Worm (Caenorhabditis elegans) whole organism, L4 larva: ENCODE measurements around the gene spe-43.
A peak's percentile ranks its signal among the peaks of the same experiment; 100 is the strongest.

ENCODE experiments used
- F37D6.2 ChIP-seq: sonication (generic microtip); optimal IDR thresholded peaks from 2 replicates; lab custom pipeline; 2016; ENCODE audit warnings: mild to moderate bottlenecking, missing genetic modification characterization, missing compliant biosample characterization
- Y105C5A.15 ChIP-seq: fragments of 200-800 bp; sonication (Bioruptor generic); IDR thresholded peaks from 2 replicates; pipeline ENCODE4 v1.3.6; 2022; ENCODE audit warnings: missing genetic modification characterization, missing compliant biosample characterization
- aha-1 ChIP-seq: fragments of 150-350 bp; peaks from one replicate; lab custom pipeline; 2014; ENCODE audit warnings: missing biosample characterization, missing genetic modification characterization
- ces-1 ChIP-seq: fragments of 150-350 bp; sonication (generic microtip); optimal IDR thresholded peaks from 4 replicates; lab custom pipeline; 2014; ENCODE audit warnings: missing biosample characterization, missing genetic modification reagents, missing genetic modification characterization
- cey-2 ChIP-seq: sonication (generic microtip); optimal IDR thresholded peaks from 3 replicates; lab custom pipeline; 2017; ENCODE audit warnings: missing genetic modification characterization, mild to moderate bottlenecking, missing compliant biosample characterization, antibody characterized with exemption, borderline replicate concordance; ENCODE audit not compliant: insufficient read depth
- ctbp-1 ChIP-seq: fragments of 200-800 bp; sonication (Bioruptor generic); IDR thresholded peaks from 2 replicates; pipeline ENCODE4 v1.3.6; 2022; ENCODE audit warnings: missing genetic modification reagents, missing genetic modification characterization, missing compliant biosample characterization
- daf-12 ChIP-seq: fragments of 150-350 bp; optimal IDR thresholded peaks from 2 replicates; lab custom pipeline; 2014; ENCODE audit warnings: missing biosample characterization, missing genetic modification reagents, missing genetic modification characterization
- dmd-6 ChIP-seq: fragments of 200-800 bp; sonication (Bioruptor generic); IDR thresholded peaks from 2 replicates; pipeline ENCODE4 v1.3.6; 2022; ENCODE audit warnings: missing genetic modification reagents, missing genetic modification characterization, missing compliant biosample characterization
- dmd-8 ChIP-seq: fragments of 200-800 bp; sonication (Bioruptor generic); IDR thresholded peaks from 2 replicates; pipeline ENCODE4 v1.3.6; 2022; ENCODE audit warnings: missing genetic modification characterization, missing compliant biosample characterization
- dpl-1 ChIP-seq: fragments of 150-350 bp; optimal IDR thresholded peaks from 2 replicates; lab custom pipeline; 2014; ENCODE audit warnings: missing biosample characterization, missing genetic modification reagents, missing genetic modification characterization
- duxl-1 ChIP-seq: sonication (generic microtip); optimal IDR thresholded peaks from 2 replicates; lab custom pipeline; 2016; ENCODE audit warnings: mild to moderate bottlenecking, missing genetic modification characterization, moderate library complexity, missing compliant biosample characterization; ENCODE audit not compliant: poor library complexity
- egl-43 ChIP-seq: fragments of 200-800 bp; sonication (Bioruptor generic); IDR thresholded peaks from 2 replicates; pipeline ENCODE4 v1.3.6; 2022; ENCODE audit warnings: missing genetic modification reagents, missing genetic modification characterization, missing compliant biosample characterization
- gei-8 ChIP-seq: fragments of 200-800 bp; sonication (Bioruptor generic); optimal IDR thresholded peaks from 2 replicates; lab custom pipeline; 2018; ENCODE audit warnings: mild to moderate bottlenecking, missing genetic modification characterization, missing compliant biosample characterization
- hif-1 ChIP-seq, 2 experiments: sonication (generic microtip); optimal IDR thresholded peaks; 2 replicates each; lab custom pipeline; 2016 to 2017; ENCODE audit warnings: missing compliant biosample characterization in 2 of 2, missing genetic modification characterization in 2 of 2, missing genetic modification reagents in 2 of 2, missing genotype in 2 of 2, mild to moderate bottlenecking in 1 of 2
- hlh-30 ChIP-seq: sonication (generic microtip); optimal IDR thresholded peaks from 2 replicates; lab custom pipeline; 2017; ENCODE audit warnings: antibody characterized with exemption, mild to moderate bottlenecking, missing genetic modification characterization, missing compliant biosample characterization; ENCODE audit not compliant: insufficient read depth
- hmg-1.1 ChIP-seq: fragments of 200-800 bp; sonication (Bioruptor generic); IDR thresholded peaks from 2 replicates; pipeline ENCODE4 v1.3.6; 2022; ENCODE audit warnings: missing genetic modification reagents, missing genetic modification characterization, missing compliant biosample characterization
- lin-13 ChIP-seq: fragments of 150-350 bp; optimal IDR thresholded peaks from 2 replicates; lab custom pipeline; 2014; ENCODE audit warnings: missing biosample characterization, missing genetic modification reagents, missing genetic modification characterization
- lin-38 ChIP-seq: fragments of 200-800 bp; sonication (Bioruptor generic); IDR thresholded peaks from 2 replicates; pipeline ENCODE4 v1.3.6; 2022; ENCODE audit warnings: missing genetic modification reagents, missing genetic modification characterization, missing compliant biosample characterization
- lir-3 ChIP-seq: sonication (generic microtip); optimal IDR thresholded peaks from 2 replicates; lab custom pipeline; 2016; ENCODE audit warnings: mild to moderate bottlenecking, missing genetic modification characterization, missing compliant biosample characterization
- lsy-2 ChIP-seq, 2 experiments: fragments of 150-350 bp in 1 of 2; sonication (generic microtip) in 1 of 2; optimal IDR thresholded peaks; 2 replicates each; lab custom pipeline; 2014 to 2017; ENCODE audit warnings: missing biosample characterization in 2 of 2, missing genetic modification characterization in 2 of 2
- mep-1 ChIP-seq: fragments of 150-350 bp; sonication (generic microtip); optimal IDR thresholded peaks from 3 replicates; lab custom pipeline; 2014; ENCODE audit warnings: missing biosample characterization, missing genetic modification characterization
- nhr-10 ChIP-seq: fragments of 150-350 bp; optimal IDR thresholded peaks from 2 replicates; lab custom pipeline; 2014; ENCODE audit warnings: missing biosample characterization, missing genetic modification characterization
- nhr-111 ChIP-seq: fragments of 200-800 bp; sonication (Bioruptor generic); optimal IDR thresholded peaks from 2 replicates; lab custom pipeline; 2018; ENCODE audit warnings: mild to moderate bottlenecking, missing genetic modification characterization, missing compliant biosample characterization
- nhr-48 ChIP-seq: sonication (generic microtip); optimal IDR thresholded peaks from 2 replicates; lab custom pipeline; 2016; ENCODE audit warnings: mild to moderate bottlenecking, missing genetic modification characterization, missing compliant biosample characterization
- nhr-6 ChIP-seq: fragments of 150-350 bp; optimal IDR thresholded peaks from 2 replicates; lab custom pipeline; 2014; ENCODE audit warnings: missing biosample characterization, missing genetic modification characterization
- php-3 ChIP-seq: fragments of 200-800 bp; sonication (Bioruptor generic); IDR thresholded peaks from 2 replicates; pipeline ENCODE4 v1.3.6; 2022; ENCODE audit warnings: missing genetic modification reagents, missing genetic modification characterization, missing compliant biosample characterization
- snpc-1.2 ChIP-seq: fragments of 200-800 bp; sonication (Bioruptor generic); IDR thresholded peaks from 2 replicates; pipeline ENCODE4 v1.3.6; 2022; ENCODE audit warnings: missing genetic modification reagents, missing genetic modification characterization, missing compliant biosample characterization
- tag-97 ChIP-seq: fragments of 200-800 bp; sonication (Bioruptor generic); IDR thresholded peaks from 2 replicates; pipeline ENCODE4 v1.3.6; 2022; ENCODE audit warnings: missing genetic modification characterization, missing compliant biosample characterization
- unc-39 ChIP-seq: sonication (generic microtip); optimal IDR thresholded peaks from 2 replicates; lab custom pipeline; 2017; ENCODE audit warnings: missing biosample characterization, missing genetic modification characterization
- unc-62 ChIP-seq, 3 experiments: fragments of 150-350 bp in 1 of 3; sonication (generic microtip); optimal IDR thresholded peaks in 2 of 3; peaks in 1 of 3; 1 replicate in 1 of 3; 2 replicates in 2 of 3; lab custom pipeline; 2014 to 2017; ENCODE audit warnings: missing biosample characterization in 3 of 3, missing genetic modification characterization in 3 of 3, missing genetic modification reagents in 3 of 3, missing genotype in 1 of 3
- zag-1 ChIP-seq: fragments of 150-350 bp; optimal IDR thresholded peaks from 2 replicates; lab custom pipeline; 2014; ENCODE audit warnings: missing biosample characterization, missing genetic modification characterization
- zip-11 ChIP-seq: fragments of 200-800 bp; sonication (Bioruptor generic); IDR thresholded peaks from 2 replicates; pipeline ENCODE4 v1.3.6; 2022; ENCODE audit warnings: missing genetic modification characterization, missing compliant biosample characterization
- ztf-11 ChIP-seq: fragments of 150-350 bp; optimal IDR thresholded peaks from 2 replicates; lab custom pipeline; 2014; ENCODE audit warnings: missing biosample characterization, missing genetic modification characterization

spe-43 gene

DNA sequence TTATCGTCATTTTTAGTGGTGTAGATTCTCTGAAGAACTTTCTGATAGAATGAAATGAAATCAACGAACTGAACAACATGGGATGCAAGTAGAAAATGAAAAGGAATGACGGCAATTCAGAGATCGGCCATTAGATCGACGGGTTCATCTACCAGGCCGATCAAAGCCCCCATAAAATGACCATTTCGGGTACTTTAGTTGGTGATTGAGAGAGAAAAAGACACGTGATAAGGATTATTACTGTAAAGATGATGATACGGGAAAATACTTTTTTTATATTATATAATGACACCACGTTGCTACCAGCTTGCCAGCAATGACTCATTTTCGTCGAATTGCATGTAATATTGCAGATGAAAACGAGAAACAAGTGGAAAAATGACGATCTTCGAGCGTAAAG, 32.4 kb downstream of the spe-43 start, which contains the start of gene best-1 (continued):
- TF ChIP-seq ztf-11 (tag; lab: Kevin White, UChicago): no peak
- 0 out of 2 replicates have a peak, but pooled peaks have one; percentile 17 for TF ChIP-seq dmd-6 (GFP tag; lab: Robert Waterston, UW)
- TF ChIP-seq mep-1 (tag; lab: Kevin White, UChicago): no peak
- TF ChIP-seq snpc-1.2 (GFP tag; lab: Robert Waterston, UW): no peak
- TF ChIP-seq dmd-8 (GFP tag; lab: Robert Waterston, UW): no peak
- no peak for TF ChIP-seq nhr-10 (tag; lab: Kevin White, UChicago)
- TF ChIP-seq duxl-1 (tag; lab: Kevin White, UChicago): no peak
- TF ChIP-seq lir-3 (tag; lab: Kevin White, UChicago): no peak
- TF ChIP-seq zip-11 (GFP tag; lab: Robert Waterston, UW): no peak
- TF ChIP-seq zag-1: no peak
- TF ChIP-seq dpl-1 (GFP tag; lab: Kevin White, UChicago): no peak

DNA sequence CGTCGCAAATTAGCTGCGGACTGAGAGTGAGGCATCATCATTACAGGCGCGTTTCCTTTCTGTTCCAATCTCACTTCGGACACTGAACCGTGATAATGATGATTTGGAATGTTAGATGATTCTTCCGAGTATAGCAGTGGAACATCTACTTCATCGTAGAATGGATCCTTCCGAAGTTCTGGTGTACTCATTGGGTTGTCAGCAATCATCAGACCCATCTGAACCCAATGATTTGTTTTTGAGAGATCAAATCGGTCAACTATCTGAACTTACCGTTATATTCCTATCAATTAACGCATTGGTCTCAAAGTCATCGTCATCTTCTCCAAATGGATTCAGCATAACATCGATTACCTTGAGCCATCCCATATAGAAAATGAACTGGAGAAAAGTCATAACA, 33.7 kb downstream of the spe-43 start:
- TF ChIP-seq mep-1 (tag; lab: Kevin White, UChicago) (no peak), egl-43 (GFP tag; lab: Robert Waterston, UW) (no peak), gei-8 (no peak), hlh-30 (tag; lab: Kevin White, UChicago) (no peak), nhr-48 (tag; lab: Kevin White, UChicago) (no peak), tag-97 (GFP tag; lab: Robert Waterston, UW) (no peak), unc-62 (GFP tag; optimal IDR thresholded peaks at IDR 0.05 in 1 of 2; lab: Kevin White, UChicago) (peak in 1 of 2 experiments; percentile 94), unc-62 (tag; optimal IDR thresholded peaks at IDR 0.05; lab: Kevin White, UChicago) (no peak), F37D6.2 (tag; lab: Kevin White, UChicago) (no peak), lin-13 (GFP tag; lab: Kevin White, UChicago) (no peak)
- TF ChIP-seq, all 104 proteins: peak for 1

DNA sequence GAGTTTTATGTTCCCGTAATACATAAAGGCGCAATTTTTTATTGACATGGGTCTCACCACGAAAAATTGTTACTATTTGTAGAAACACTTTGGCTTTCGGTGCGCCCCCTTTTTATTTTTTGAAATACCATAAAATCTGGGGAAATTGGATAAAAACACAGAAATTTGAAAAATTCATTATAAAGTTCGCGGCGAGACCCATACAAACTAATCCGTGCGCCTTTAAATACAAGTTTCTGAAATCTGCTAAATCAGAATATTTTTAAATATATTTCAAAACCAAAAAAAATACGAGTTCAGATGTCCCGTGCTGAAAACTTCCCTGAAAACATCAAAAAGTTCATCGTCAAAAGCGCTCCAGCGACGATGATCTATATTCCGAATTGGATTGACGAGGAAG, 34.8 kb downstream of the spe-43 start, which contains the start of gene B0564.2:
Gene B0564.2 (plus strand): TSS at position 301 of the 400 bp plus-strand sequence.
- TF ChIP-seq lin-38 (GFP tag; lab: Robert Waterston, UW) (no peak), tag-97 (GFP tag; lab: Robert Waterston, UW) (no peak), daf-12 (tag; lab: Kevin White, UChicago) (no peak), lsy-2 (tag; optimal IDR thresholded peaks at IDR 0.05; lab: Kevin White, UChicago) (no peak), nhr-6 (no peak), ctbp-1 (no peak), aha-1 (tag; lab: Kevin White, UChicago) (no peak), ces-1 (no peak), unc-39 (no peak), cey-2 (no peak)

- TF ChIP-seq php-3 (no peak), ztf-11 (tag; lab: Kevin White, UChicago) (no peak), daf-12 (tag; lab: Kevin White, UChicago) (no peak), nhr-111 (GFP tag; lab: Kevin White, UChicago) (no peak), lin-38 (GFP tag; lab: Robert Waterston, UW) (no peak), hmg-1.1 (GFP tag; lab: Robert Waterston, UW) (no peak), F37D6.2 (tag; lab: Kevin White, UChicago) (no peak)
These were observed 37.3 kb downstream of the spe-43 start, which contains the start of gene rde-11 for ce11 chrIV:13104900-13105299. Gene rde-11, plus strand, starts transcription at chrIV:13105200.

DNA sequence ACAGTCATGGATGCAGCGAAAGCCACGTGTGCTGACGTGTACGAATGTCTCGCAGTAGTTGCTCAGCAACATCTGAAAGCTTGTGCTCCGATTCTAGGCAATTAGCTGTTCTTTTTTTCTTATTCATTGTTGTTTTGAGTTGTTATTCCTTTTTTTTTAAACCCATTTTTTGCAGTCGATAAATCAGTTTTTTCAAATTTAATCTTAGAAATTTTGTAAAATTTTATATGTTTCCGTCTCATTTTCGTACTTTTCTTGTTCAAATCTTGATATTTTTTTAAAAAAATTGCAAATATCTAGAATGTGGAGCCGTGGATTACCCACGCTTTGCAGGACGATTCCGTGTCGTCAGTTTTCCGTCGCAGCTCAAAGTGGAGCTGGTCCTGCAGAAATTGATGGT, 41.7 kb downstream of the spe-43 start, which contains the start of gene fask-1:
Gene fask-1 (plus strand): TSS at position 301 of the 400 bp plus-strand sequence.
- no peak for TF ChIP-seq nhr-10 (tag; lab: Kevin White, UChicago)
- no peak for TF ChIP-seq hif-1 (tag; optimal IDR thresholded peaks at IDR 0.05; lab: Kevin White, UChicago)
- TF ChIP-seq Y105C5A.15 (GFP tag; lab: Robert Waterston, UW): no peak
- 0 out of 2 replicates have a peak, but pooled peaks have one; percentile 39 for TF ChIP-seq lin-38 (GFP tag; lab: Robert Waterston, UW)
- TF ChIP-seq, all 104 proteins: peak for 1
